Fruit fly (Drosophila melanogaster): ENCODE data around the gene eIF2beta.

The eIF2beta gene

dm6 chr3L:12501249-12501648, 25.3 kb downstream of the eIF2beta start, which contains the start of the genes CG10638 and CG10681 (continued):
- TF ChIP-seq Elba2 (GFP tag; optimal IDR thresholded peaks at IDR 0.05) (no peak), ken (GFP tag; IDR thresholded peaks at IDR 0.05) (no peak; the same call in 2 of the 3 replicates), org-1 (GFP tag; optimal IDR thresholded peaks at IDR 0.05) (no peak), B-H1 (GFP tag; IDR thresholded peaks at IDR 0.05) (no peak), dm (GFP tag; optimal IDR thresholded peaks at IDR 0.05) (no peak), Bgb (GFP tag; IDR thresholded peaks at IDR 0.05; ENCODE audit: partially characterized antibody) (no peak), h (optimal IDR thresholded peaks at IDR 0.05) (no peak), CG15269 (tag; optimal IDR thresholded peaks at IDR 0.05) (peak; percentile 39), Hr3 (GFP tag; optimal IDR thresholded peaks at IDR 0.05) (peak; percentile 22), CG14014 (GFP tag; IDR thresholded peaks at IDR 0.05) (no peak), Dip2 (GFP tag; IDR thresholded peaks at IDR 0.05) (no peak), CG7372 (GFP tag; IDR thresholded peaks at IDR 0.05) (no peak), CG4404 (GFP tag; IDR thresholded peaks at IDR 0.05) (no peak), Vsx1 (GFP tag; optimal IDR thresholded peaks at IDR 0.05) (peak; percentile 56), CoRest (tag; optimal IDR thresholded peaks at IDR 0.05) (peak; percentile 61), CG15011 (GFP tag; optimal IDR thresholded peaks at IDR 0.05) (no peak), Hr39 (optimal IDR thresholded peaks at IDR 0.05) (no peak), Side (GFP tag; optimal IDR thresholded peaks at IDR 0.05) (no peak), CG15696 (tag; optimal IDR thresholded peaks at IDR 0.05) (no peak), chm (GFP tag; IDR thresholded peaks at IDR 0.05) (no peak), CG7556 (GFP tag; optimal IDR thresholded peaks at IDR 0.05) (peak; percentile 17), MTF-1 (GFP tag; optimal IDR thresholded peaks at IDR 0.05; ENCODE audit: borderline replicate concordance) (no peak), CG13287 (GFP tag; IDR thresholded peaks at IDR 0.05; ENCODE audit: partially characterized antibody) (peak; percentile 65), Doc2 (GFP tag; IDR thresholded peaks at IDR 0.05) (no peak), B-H2 (GFP tag; optimal IDR thresholded peaks at IDR 0.05) (peak; percentile 43), CG17912 (GFP tag; optimal IDR thresholded peaks at IDR 0.05) (no peak), pros (GFP tag; optimal IDR thresholded peaks at IDR 0.05) (no peak), CG11398 (GFP tag; optimal IDR thresholded peaks at IDR 0.05) (no peak), jing (GFP tag; optimal IDR thresholded peaks at IDR 0.05) (no peak), GATAe (GFP tag; conservative IDR thresholded peaks at IDR 0.05) (no peak), repo (GFP tag; optimal IDR thresholded peaks at IDR 0.05) (no peak), Ada2b (GFP tag; IDR thresholded peaks at IDR 0.05) (no peak), CG4328 (GFP tag; optimal IDR thresholded peaks at IDR 0.05) (no peak), CG10274 (GFP tag; optimal IDR thresholded peaks at IDR 0.05) (no peak), da (GFP tag; optimal IDR thresholded peaks at IDR 0.05) (no peak), lola (GFP tag; optimal IDR thresholded peaks at IDR 0.05) (peak in 1 of 3 experiments; percentile 37), Asciz (GFP tag; optimal IDR thresholded peaks at IDR 0.05) (peak; percentile 24), trh (GFP tag; optimal IDR thresholded peaks at IDR 0.05) (no peak), fd96Cb (tag; optimal IDR thresholded peaks at IDR 0.05) (no peak), kay (GFP tag; optimal IDR thresholded peaks at IDR 0.05) (peak; percentile 48), seq (GFP tag; IDR thresholded peaks at IDR 0.05) (no peak), Oli (tag; optimal IDR thresholded peaks at IDR 0.05) (no peak), ERR (GFP tag; optimal IDR thresholded peaks at IDR 0.05) (no peak), wor (GFP tag; IDR thresholded peaks at IDR 0.05) (no peak), Opbp (GFP tag; IDR thresholded peaks at IDR 0.05; ENCODE audit: partially characterized antibody) (no peak), CG2889 (GFP tag; IDR thresholded peaks at IDR 0.05) (no peak), fru (optimal IDR thresholded peaks at IDR 0.05) (no peak), Camta (GFP tag; optimal IDR thresholded peaks at IDR 0.05) (no peak), CG6813 (GFP tag; optimal IDR thresholded peaks at IDR 0.05) (no peak), en (GFP tag; optimal IDR thresholded peaks at IDR 0.05) (no peak), unc-4 (GFP tag; IDR thresholded peaks at IDR 0.05; ENCODE audit: partially characterized antibody) (no peak), CG3163 (GFP tag; optimal IDR thresholded peaks at IDR 0.05) (no peak), CG11247 (GFP tag; IDR thresholded peaks at IDR 0.05) (no peak)
